Worm (Caenorhabditis elegans): ENCODE results near the gene srw-48.
"Not testable (repeated sequence)": the region's sequence is repeated elsewhere in the genome, so short reads cannot be mapped to it uniquely, and the experiment has no call there.

srw-48 gene

ce11 chrV:16382949-16383348 is 37.8 kb upstream of the srw-48 start:
- TF ChIP-seq mab-5 (tag; optimal IDR thresholded peaks at IDR 0.05): no peak

DNA sequence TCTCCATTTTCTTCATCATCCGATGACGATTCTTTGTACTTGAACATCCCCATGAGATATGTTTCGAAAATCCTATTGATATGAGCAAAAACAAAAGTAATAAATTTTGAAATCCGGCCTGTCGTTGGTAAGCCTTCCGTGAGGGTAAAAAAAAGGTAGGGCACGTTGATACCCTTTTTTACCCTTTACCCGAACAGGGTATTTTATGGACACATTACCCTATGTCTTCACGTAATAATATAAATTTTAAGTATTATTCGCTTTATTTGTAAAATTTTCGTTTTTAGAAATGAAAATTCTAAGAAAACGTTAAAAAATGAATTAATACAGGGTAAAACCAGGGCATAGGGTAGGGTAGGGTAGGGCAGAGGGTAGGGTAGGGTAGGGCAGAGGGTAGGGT is 37.1 kb upstream of the srw-48 start, which contains the start of gene F13A7.7:
TSS of gene F13A7.7 (minus strand) at position 101 of the 400 bp plus-strand sequence.
- not testable (repeated sequence) for TF ChIP-seq zip-8, blmp-1, cnd-1 (tag; optimal IDR thresholded peaks at IDR 0.05)

ce11 chrV:16388268-16388667 is 32.5 kb upstream of the srw-48 start, which contains the start of gene sri-65:
sri-65 (minus strand) TSS chrV:16388368.
- TF ChIP-seq mls-2 (tag; optimal IDR thresholded peaks at IDR 0.05) (no peak), ham-2 (GFP tag; optimal IDR thresholded peaks at IDR 0.05) (no peak), elt-3 (tag; optimal IDR thresholded peaks at IDR 0.05) (no peak), ceh-39 (tag; optimal IDR thresholded peaks at IDR 0.05) (no peak), blmp-1 (tag; optimal IDR thresholded peaks at IDR 0.05) (no peak), bed-3 (GFP tag; optimal IDR thresholded peaks at IDR 0.05) (no peak), nhr-12 (tag; optimal IDR thresholded peaks at IDR 0.05) (no peak), nhr-76 (tag; optimal IDR thresholded peaks at IDR 0.05) (no peak), zip-8 (tag; optimal IDR thresholded peaks at IDR 0.05) (no peak), nhr-237 (tag; optimal IDR thresholded peaks at IDR 0.05) (no peak), nhr-2 (tag; optimal IDR thresholded peaks at IDR 0.05) (no peak), cnd-1 (tag; optimal IDR thresholded peaks at IDR 0.05) (no peak), sem-2 (GFP tag; optimal IDR thresholded peaks at IDR 0.05) (no peak)

DNA sequence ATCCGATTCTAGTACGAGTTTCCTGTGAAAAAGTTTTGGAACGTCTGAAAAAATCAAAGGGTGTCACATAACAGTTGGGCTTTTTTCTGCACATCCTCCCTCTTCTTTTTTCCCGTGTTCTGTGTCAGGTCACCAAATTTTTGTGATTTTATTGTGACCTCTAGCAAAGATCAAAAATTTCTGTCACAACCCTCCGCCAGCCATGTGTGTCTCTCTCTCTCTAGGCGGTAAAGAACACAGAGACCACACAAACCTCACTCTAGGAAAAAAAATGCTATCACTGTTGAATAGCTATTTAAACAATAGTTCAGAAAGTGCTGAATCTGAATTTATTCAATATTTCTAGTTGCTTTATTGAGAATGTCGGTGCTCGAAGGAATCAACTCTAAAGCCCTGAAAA is 30.1 kb upstream of the srw-48 start, which contains the start of gene gst-44:
TSS of gene gst-44 (plus strand) at position 237 of the 400 bp plus-strand sequence.
- no peak for TF ChIP-seq mls-2 (tag; optimal IDR thresholded peaks at IDR 0.05)
- no peak for TF ChIP-seq M03D4.4 (tag; optimal IDR thresholded peaks at IDR 0.05)
- TF ChIP-seq ceh-83 (GFP tag; optimal IDR thresholded peaks at IDR 0.05): no peak
- TF ChIP-seq ces-1 (GFP tag; optimal IDR thresholded peaks at IDR 0.05): no peak
- TF ChIP-seq unc-39 (tag; optimal IDR thresholded peaks at IDR 0.05): no peak
- TF ChIP-seq zip-8 (tag; optimal IDR thresholded peaks at IDR 0.05): no peak
- TF ChIP-seq lsy-2 (tag; optimal IDR thresholded peaks at IDR 0.05): no peak
- no peak for TF ChIP-seq lin-32 (GFP tag; optimal IDR thresholded peaks at IDR 0.05)
- TF ChIP-seq nhr-2 (tag; optimal IDR thresholded peaks at IDR 0.05): no peak
- no peak for TF ChIP-seq sem-2 (GFP tag; optimal IDR thresholded peaks at IDR 0.05)
- TF ChIP-seq ham-2 (GFP tag; optimal IDR thresholded peaks at IDR 0.05): no peak
- no peak for TF ChIP-seq hlh-1 (tag; optimal IDR thresholded peaks at IDR 0.05)
- TF ChIP-seq pha-4 (tag; optimal IDR thresholded peaks at IDR 0.05): no peak

ce11 chrV:16393728-16394127 is 27.1 kb upstream of the srw-48 start, which contains the start of gene srd-63:
srd-63 (minus strand) TSS chrV:16393828.
- TF ChIP-seq M03D4.4 (tag; optimal IDR thresholded peaks at IDR 0.05): no peak
- no peak for TF ChIP-seq unc-62 (GFP tag; optimal IDR thresholded peaks at IDR 0.05)
- no peak for TF ChIP-seq mab-5 (tag; optimal IDR thresholded peaks at IDR 0.05)
- TF ChIP-seq ces-1 (GFP tag; optimal IDR thresholded peaks at IDR 0.05): no peak
- TF ChIP-seq ztf-11 (tag; optimal IDR thresholded peaks at IDR 0.05): no peak
- no peak for TF ChIP-seq nhr-28 (tag; optimal IDR thresholded peaks at IDR 0.05)
- TF ChIP-seq nhr-12 (tag; optimal IDR thresholded peaks at IDR 0.05): no peak
- no peak for TF ChIP-seq ceh-43 (GFP tag; optimal IDR thresholded peaks at IDR 0.05)
- TF ChIP-seq elt-3 (tag; optimal IDR thresholded peaks at IDR 0.05): no peak
- TF ChIP-seq pha-4 (tag; optimal IDR thresholded peaks at IDR 0.05): no peak

ce11 chrV:16395131-16395530 is 25.7 kb upstream of the srw-48 start, which contains the start of gene F13A7.11:
F13A7.11 (minus strand) TSS chrV:16395304.
- TF ChIP-seq elt-1 (tag; optimal IDR thresholded peaks at IDR 0.05; ENCODE audit: borderline replicate concordance, insufficient read depth) (no peak), blmp-1 (tag; optimal IDR thresholded peaks at IDR 0.05) (no peak), ceh-43 (GFP tag; optimal IDR thresholded peaks at IDR 0.05) (no peak), zip-8 (tag; optimal IDR thresholded peaks at IDR 0.05) (no peak), nhr-76 (tag; optimal IDR thresholded peaks at IDR 0.05) (no peak), flh-1 (GFP tag; optimal IDR thresholded peaks at IDR 0.05) (no peak), ces-1 (GFP tag; optimal IDR thresholded peaks at IDR 0.05) (no peak), nhr-2 (tag; optimal IDR thresholded peaks at IDR 0.05) (no peak), sem-2 (GFP tag; optimal IDR thresholded peaks at IDR 0.05) (no peak), pha-4 (tag; optimal IDR thresholded peaks at IDR 0.05) (no peak), snpc-4 (tag; optimal IDR thresholded peaks at IDR 0.05) (no peak), unc-62 (GFP tag; optimal IDR thresholded peaks at IDR 0.05) (no peak), unc-39 (tag; optimal IDR thresholded peaks at IDR 0.05) (no peak), ham-2 (GFP tag; optimal IDR thresholded peaks at IDR 0.05) (no peak), elt-3 (tag; optimal IDR thresholded peaks at IDR 0.05) (no peak), tbx-8 (GFP tag; optimal IDR thresholded peaks at IDR 0.05) (no peak), mls-2 (tag; optimal IDR thresholded peaks at IDR 0.05) (no peak), lsy-2 (tag; optimal IDR thresholded peaks at IDR 0.05) (no peak), ceh-39 (tag; optimal IDR thresholded peaks at IDR 0.05) (no peak)

Measured in whole organism, mixed stage, embryonic.